Fruit fly (Drosophila melanogaster) whole organism: ENCODE results near the gene CG34435.

ENCODE experiments used
- EcR ChIP-seq, 2 experiments: fragments of >200 bp; optimal IDR thresholded peaks; 2 replicates each; lab custom pipeline; 2017; ENCODE audit warnings: missing biosample characterization in 2 of 2, missing genetic modification characterization in 2 of 2, missing genetic modification reagents in 2 of 2
- usp ChIP-seq: fragments of >200 bp; optimal IDR thresholded peaks from 2 replicates; lab custom pipeline; 2017; ENCODE audit warnings: missing biosample characterization, missing genetic modification characterization, mixed read lengths

DNA sequence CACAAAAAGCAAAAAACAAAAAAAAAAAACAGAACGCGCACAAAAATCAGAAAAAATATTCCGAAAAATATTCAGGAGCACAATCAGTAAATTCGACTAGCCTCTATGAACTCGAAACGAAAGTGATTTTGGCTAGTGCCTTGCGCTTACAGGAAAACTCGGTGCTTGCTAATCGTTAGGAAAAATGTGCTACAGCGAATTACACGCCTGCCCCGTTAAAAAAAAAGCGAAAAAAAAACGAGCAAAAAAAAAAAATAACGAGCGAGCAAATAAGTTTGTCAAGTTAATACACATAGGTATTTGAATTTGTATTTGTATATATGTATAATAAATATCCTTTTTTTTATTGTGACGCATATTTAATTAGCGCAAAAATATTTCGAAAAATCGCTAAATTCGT, 2.0 kb upstream of the CG34435 start, which contains the start of gene CG34434:
- no peak for TF ChIP-seq usp (GFP tag; lab: Kevin White, UChicago)
- no peak for TF ChIP-seq EcR (GFP tag; optimal IDR thresholded peaks at IDR 0.05; lab: Kevin White, UChicago)
